Fruit fly (Drosophila melanogaster) whole organism, embryonic: Measurements from ENCODE around the gene fend.

ENCODE experiments used
- CG12299 ChIP-seq: fragments of 200-800 bp; sonication (Bioruptor generic); optimal IDR thresholded peaks from 2 replicates; lab custom pipeline; 2018; ENCODE audit warnings: missing biosample characterization, mild to moderate bottlenecking, missing genetic modification characterization
- CG16815 ChIP-seq: fragments of 200-800 bp; sonication (Bioruptor generic); optimal IDR thresholded peaks from 3 replicates; lab custom pipeline; 2017; ENCODE audit warnings: missing biosample characterization, mild to moderate bottlenecking, missing genetic modification characterization
- CG2678 ChIP-seq: fragments of 200-800 bp; sonication (Bioruptor generic); optimal IDR thresholded peaks from 3 replicates; lab custom pipeline; 2019; ENCODE audit warnings: missing biosample characterization, mild to moderate bottlenecking, missing genetic modification characterization, moderate library complexity
- CG31224 ChIP-seq: fragments of 200-800 bp; sonication (Bioruptor generic); IDR thresholded peaks from 2 replicates; pipeline ENCODE4 v1.3.6; 2022; ENCODE audit warnings: missing biosample characterization, missing genetic modification characterization
- Sry-β ChIP-seq: fragments of 200-800 bp; sonication (Bioruptor generic); optimal IDR thresholded peaks from 2 replicates; lab custom pipeline; 2018; ENCODE audit warnings: missing biosample characterization, mild to moderate bottlenecking, missing genetic modification characterization, moderate library complexity
- bowl ChIP-seq: fragments of 200-800 bp; sonication (Bioruptor generic); IDR thresholded peaks from 2 replicates; pipeline ENCODE4 v1.3.6; 2022; ENCODE audit warnings: missing biosample characterization, missing genetic modification characterization

- TF ChIP-seq CG31224 (GFP tag; lab: Robert Waterston, UW) (no peak), bowl (GFP tag; lab: Robert Waterston, UW) (no peak), CG12299 (tag; lab: Kevin White, UChicago) (no peak), Sry-β (GFP tag; lab: Kevin White, UChicago) (no peak), CG2678 (no peak), CG16815 (GFP tag; lab: Kevin White, UChicago) (no peak)
Measured at dm6 chrX:9106775-9107283, 28.1 kb downstream of the fend start, which contains the start of gene Arfrp1.
